ENCODE assay signal across 5 worm cellular contexts in the genomic region with DNA sequence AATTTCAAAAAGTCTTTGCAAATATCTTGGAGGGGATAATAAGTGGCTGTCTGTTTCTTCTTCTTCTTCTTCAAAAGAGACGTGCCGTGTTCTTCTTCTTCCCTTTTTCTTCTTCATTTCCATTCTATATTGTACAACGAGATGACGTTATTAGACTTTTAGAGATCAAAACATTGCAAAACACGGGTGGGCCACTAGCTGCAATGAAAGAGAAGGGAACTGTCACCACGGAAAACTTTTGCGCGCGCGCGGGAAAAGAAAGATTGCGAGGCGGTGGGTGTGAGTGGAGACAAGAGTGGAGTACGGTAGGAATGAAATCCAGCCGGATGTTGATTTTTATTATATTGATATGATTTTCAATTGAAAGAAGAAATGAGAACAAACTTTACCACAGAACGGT.
TF ChIP-seq lines count a peak whose summit lies in the region.

No protein-coding gene starts in this region.

TF ChIP-seq in whole organism, L1 larva, 84 proteins besides CTCF, POLR2A, EP300 and RAD21 (continues in another document):
- TF ChIP-seq skn-1 (tag; optimal IDR thresholded peaks at IDR 0.05; lab: Kevin White, UChicago) (no peak), nhr-237 (tag; optimal IDR thresholded peaks at IDR 0.05; lab: Kevin White, UChicago) (no peak), nhr-90 (tag; optimal IDR thresholded peaks at IDR 0.05; lab: Kevin White, UChicago; ENCODE audit: poor library complexity) (peak; percentile 43), lir-3 (tag; optimal IDR thresholded peaks at IDR 0.05; lab: Kevin White, UChicago; ENCODE audit: poor library complexity) (no peak), lin-14 (GFP tag; optimal IDR thresholded peaks at IDR 0.05; lab: Kevin White, UChicago) (peak; percentile 50), elt-2 (tag; optimal IDR thresholded peaks at IDR 0.05; lab: Kevin White, UChicago) (no peak), tlp-1 (tag; optimal IDR thresholded peaks at IDR 0.05; lab: Kevin White, UChicago) (no peak), nhr-19 (GFP tag; conservative IDR thresholded peaks at IDR 0.05; lab: Robert Waterston, UW) (0 out of 2 replicates have a peak, but pooled peaks have one; percentile 14), lsy-2 (tag; optimal IDR thresholded peaks at IDR 0.05; lab: Kevin White, UChicago) (peak in 1 of 2 experiments; percentile 0), blmp-1 (tag; optimal IDR thresholded peaks at IDR 0.05; lab: Kevin White, UChicago) (peak; percentile 88), alr-1 (tag; optimal IDR thresholded peaks at IDR 0.05; lab: Kevin White, UChicago; ENCODE audit: borderline replicate concordance) (no peak), mdl-1 (tag; optimal IDR thresholded peaks at IDR 0.05; lab: Kevin White, UChicago) (peak in 1 of 2 experiments; percentile 21), dpl-1 (GFP tag; optimal IDR thresholded peaks at IDR 0.05; lab: Kevin White, UChicago) (peak in 1 of 3 experiments; percentile 15), nhr-20 (tag; optimal IDR thresholded peaks at IDR 0.05; lab: Kevin White, UChicago) (peak; percentile 46), elt-3 (tag; optimal IDR thresholded peaks at IDR 0.05; lab: Kevin White, UChicago) (peak in 2 of 6 experiments; percentile 22 to 64), snu-23 (GFP tag; optimal IDR thresholded peaks at IDR 0.05; lab: Kevin White, UChicago) (peak; percentile 18)

TF ChIP-seq in whole organism, L2 larva, 48 proteins besides CTCF, POLR2A, EP300 and RAD21:
- TF ChIP-seq nhr-25 (tag; optimal IDR thresholded peaks at IDR 0.05; lab: Kevin White, UChicago) (peak; percentile 24), nhr-21 (tag; optimal IDR thresholded peaks at IDR 0.05; lab: Kevin White, UChicago) (peak; percentile 47), lin-13 (GFP tag; optimal IDR thresholded peaks at IDR 0.05; lab: Kevin White, UChicago) (no peak), alr-1 (tag; optimal IDR thresholded peaks at IDR 0.05; lab: Kevin White, UChicago) (no peak), unc-39 (tag; optimal IDR thresholded peaks at IDR 0.05; lab: Kevin White, UChicago) (no peak), nhr-6 (tag; optimal IDR thresholded peaks at IDR 0.05; lab: Kevin White, UChicago) (no peak), ceh-16 (tag; optimal IDR thresholded peaks at IDR 0.05; lab: Kevin White, UChicago) (no peak), blmp-1 (tag; optimal IDR thresholded peaks at IDR 0.05; lab: Kevin White, UChicago; ENCODE audit: insufficient read depth) (peak; percentile 60), lsy-2 (tag; optimal IDR thresholded peaks at IDR 0.05; lab: Kevin White, UChicago) (no peak), ztf-4 (tag; optimal IDR thresholded peaks at IDR 0.05; lab: Kevin White, UChicago) (no peak), sma-9 (GFP tag; optimal IDR thresholded peaks at IDR 0.05; lab: Kevin White, UChicago) (peak; percentile 49), sma-9 (tag; optimal IDR thresholded peaks at IDR 0.05; lab: Kevin White, UChicago) (no peak), unc-55 (GFP tag; optimal IDR thresholded peaks at IDR 0.05; lab: Kevin White, UChicago) (no peak), nhr-11 (tag; optimal IDR thresholded peaks at IDR 0.05; lab: Kevin White, UChicago) (no peak), ztf-11 (tag; optimal IDR thresholded peaks at IDR 0.05; lab: Kevin White, UChicago) (no peak), sma-3 (GFP tag; optimal IDR thresholded peaks at IDR 0.05; lab: Kevin White, UChicago) (peak; percentile 37)

TF ChIP-seq in whole organism, L3 larva, 47 proteins besides CTCF, POLR2A, EP300 and RAD21:
- no peak for TF ChIP-seq fkh-2 (tag; optimal IDR thresholded peaks at IDR 0.05; lab: Kevin White, UChicago)
- TF ChIP-seq nhr-23 (tag; optimal IDR thresholded peaks at IDR 0.05; lab: Kevin White, UChicago): peak; percentile 4
- TF ChIP-seq lin-15B (tag; optimal IDR thresholded peaks at IDR 0.05; lab: Kevin White, UChicago): peak; percentile 29
TF ChIP-seq in whole organism, L3 larva: peak in this region for 2.

TF ChIP-seq in whole organism, L4 larva, 104 proteins besides CTCF, POLR2A, EP300 and RAD21 (continues in another document):
- TF ChIP-seq rbr-2 (tag; optimal IDR thresholded peaks at IDR 0.05; lab: Kevin White, UChicago) (no peak), F37D6.2 (tag; optimal IDR thresholded peaks at IDR 0.05; lab: Kevin White, UChicago) (no peak), dmd-8 (GFP tag; IDR thresholded peaks at IDR 0.05; lab: Robert Waterston, UW) (no peak), lin-13 (GFP tag; optimal IDR thresholded peaks at IDR 0.05; lab: Kevin White, UChicago) (no peak), egl-43 (GFP tag; IDR thresholded peaks at IDR 0.05; lab: Robert Waterston, UW) (no peak), nhr-77 (tag; optimal IDR thresholded peaks at IDR 0.05; lab: Kevin White, UChicago) (no peak), mdl-1 (tag; optimal IDR thresholded peaks at IDR 0.05; lab: Kevin White, UChicago) (peak in 1 of 2 experiments; percentile 22), aha-1 (tag; lab: Kevin White, UChicago) (peak; percentile 44), Y105C5A.15 (GFP tag; IDR thresholded peaks at IDR 0.05; lab: Robert Waterston, UW) (no peak), nhr-237 (tag; optimal IDR thresholded peaks at IDR 0.05; lab: Kevin White, UChicago) (no peak), mes-2 (tag; optimal IDR thresholded peaks at IDR 0.05; lab: Kevin White, UChicago; ENCODE audit: poor library complexity, severe bottlenecking) (peak; percentile 15), vab-7 (GFP tag; IDR thresholded peaks at IDR 0.05; lab: Robert Waterston, UW) (no peak), snpc-4 (tag; optimal IDR thresholded peaks at IDR 0.05; lab: Kevin White, UChicago) (no peak), set-16 (GFP tag; IDR thresholded peaks at IDR 0.05; lab: Robert Waterston, UW) (no peak), T26A8.4 (GFP tag; IDR thresholded peaks at IDR 0.05; lab: Robert Waterston, UW) (no peak), dpl-1 (GFP tag; optimal IDR thresholded peaks at IDR 0.05; lab: Kevin White, UChicago) (peak; percentile 19), attf-4 (tag; optimal IDR thresholded peaks at IDR 0.05; lab: Kevin White, UChicago) (no peak), Y75B8A.6 (GFP tag; IDR thresholded peaks at IDR 0.05; lab: Robert Waterston, UW) (no peak), sdz-12 (GFP tag; optimal IDR thresholded peaks at IDR 0.05; lab: Kevin White, UChicago) (no peak), unc-39 (tag; optimal IDR thresholded peaks at IDR 0.05; lab: Kevin White, UChicago) (no peak), nhr-28 (tag; optimal IDR thresholded peaks at IDR 0.05; lab: Kevin White, UChicago) (peak; percentile 56), unc-62 (GFP tag; optimal IDR thresholded peaks at IDR 0.05 in 1 of 2; lab: Kevin White, UChicago) (peak in 1 of 2 experiments; percentile 97), unc-62 (tag; optimal IDR thresholded peaks at IDR 0.05; lab: Kevin White, UChicago) (no peak), zfp-3 (GFP tag; conservative IDR thresholded peaks at IDR 0.05; lab: Robert Waterston, UW) (no peak), T20F7.1 (GFP tag; optimal IDR thresholded peaks at IDR 0.05; lab: Kevin White, UChicago) (no peak), hlh-30 (tag; optimal IDR thresholded peaks at IDR 0.05; lab: Kevin White, UChicago; ENCODE audit: insufficient read depth) (peak; percentile 25), madf-5 (GFP tag; IDR thresholded peaks at IDR 0.05; lab: Robert Waterston, UW) (no peak), Y5F2A.4 (GFP tag; optimal IDR thresholded peaks at IDR 0.05; lab: Kevin White, UChicago) (no peak)

TF ChIP-seq in whole organism, young adult, 124 proteins besides CTCF, POLR2A, EP300 and RAD21:
- TF ChIP-seq ccch-3 (GFP tag; optimal IDR thresholded peaks at IDR 0.05; lab: Kevin White, UChicago) (no peak), efl-1 (GFP tag; optimal IDR thresholded peaks at IDR 0.05; lab: Kevin White, UChicago) (peak; percentile 22), F57A8.1 (GFP tag; optimal IDR thresholded peaks at IDR 0.05; lab: Kevin White, UChicago) (no peak), let-607 (tag; optimal IDR thresholded peaks at IDR 0.05; lab: Kevin White, UChicago) (no peak), madf-6 (GFP tag; IDR thresholded peaks at IDR 0.05; lab: Robert Waterston, UW) (0 out of 2 replicates have a peak, but pooled peaks have one; percentile 17)
